Worm (Caenorhabditis elegans) whole organism, midembryonic: ENCODE results near the gene rsp-1.

Experiments
- T22C8.4 ChIP-seq: fragments of 200-800 bp; sonication (Bioruptor generic); IDR thresholded peaks from 2 replicates; pipeline ENCODE4 v1.3.6; 2022; ENCODE audit warnings: missing genetic modification characterization, missing compliant biosample characterization
- flt-1 ChIP-seq: fragments of 200-800 bp; sonication (Bioruptor generic); IDR thresholded peaks from 2 replicates; pipeline ENCODE4 v1.3.6; 2022; ENCODE audit warnings: missing genetic modification characterization, missing compliant biosample characterization
- klf-2 ChIP-seq: fragments of 200-800 bp; sonication (Bioruptor generic); conservative IDR thresholded peaks from 2 replicates; pipeline ENCODE4 v1.3.6; 2022; ENCODE audit warnings: missing genetic modification reagents, missing genetic modification characterization, missing compliant biosample characterization
- ref-1 ChIP-seq: fragments of 200-800 bp; sonication (Bioruptor generic); conservative IDR thresholded peaks from 2 replicates; pipeline ENCODE4 v1.3.6; 2022; ENCODE audit warnings: missing genetic modification reagents, missing genetic modification characterization, missing compliant biosample characterization
- ztf-23 ChIP-seq: fragments of 200-800 bp; sonication (Bioruptor generic); IDR thresholded peaks from 2 replicates; pipeline ENCODE4 v1.3.6; 2022; ENCODE audit warnings: missing genetic modification reagents, missing genetic modification characterization, missing compliant biosample characterization
- ztf-29 ChIP-seq: fragments of 200-800 bp; sonication (Bioruptor generic); IDR thresholded peaks from 2 replicates; pipeline ENCODE4 v1.3.6; 2022; ENCODE audit warnings: missing genetic modification reagents, missing genetic modification characterization, missing compliant biosample characterization

DNA sequence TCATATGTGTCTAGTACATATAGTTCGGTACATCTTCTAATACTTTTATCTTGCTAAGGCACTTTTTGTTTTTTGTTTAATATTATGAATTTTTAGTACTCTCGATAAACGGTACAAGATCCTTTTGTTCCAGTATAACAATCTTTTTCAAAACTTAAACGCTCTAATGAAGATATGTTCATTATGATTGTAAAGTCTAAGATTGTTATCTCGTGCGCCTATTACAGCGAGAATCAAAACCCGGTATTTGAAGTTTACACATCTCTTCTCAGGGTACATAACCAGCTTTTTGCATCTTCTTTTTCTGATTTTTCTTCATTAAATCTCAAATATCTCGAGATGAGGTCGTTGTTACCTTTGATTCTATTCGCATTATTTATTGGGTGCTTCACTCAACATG, 34.8 kb downstream of the rsp-1 start, which contains the start of gene B0334.13:
- TF ChIP-seq flt-1 (GFP tag; lab: Robert Waterston, UW): no peak
- no peak for TF ChIP-seq ref-1 (GFP tag; lab: Robert Waterston, UW)
- no peak for TF ChIP-seq ztf-29 (GFP tag; lab: Robert Waterston, UW)
- TF ChIP-seq ztf-23 (GFP tag; lab: Robert Waterston, UW): no peak
- no peak for TF ChIP-seq klf-2 (GFP tag; lab: Robert Waterston, UW)
- no peak for TF ChIP-seq T22C8.4 (GFP tag; lab: Robert Waterston, UW)
